Fruit fly (Drosophila melanogaster) S2 (cell line): ENCODE measurements around the gene salm.

ENCODE experiments used
- CG8478 ChIP-seq: fragments of >200 bp; optimal IDR thresholded peaks from 2 replicates; lab custom pipeline; 2018
- CTCF ChIP-seq, 2 experiments: fragments of >200 bp; optimal IDR thresholded peaks; 2 replicates each; lab custom pipeline; 2018

The salm gene

DNA sequence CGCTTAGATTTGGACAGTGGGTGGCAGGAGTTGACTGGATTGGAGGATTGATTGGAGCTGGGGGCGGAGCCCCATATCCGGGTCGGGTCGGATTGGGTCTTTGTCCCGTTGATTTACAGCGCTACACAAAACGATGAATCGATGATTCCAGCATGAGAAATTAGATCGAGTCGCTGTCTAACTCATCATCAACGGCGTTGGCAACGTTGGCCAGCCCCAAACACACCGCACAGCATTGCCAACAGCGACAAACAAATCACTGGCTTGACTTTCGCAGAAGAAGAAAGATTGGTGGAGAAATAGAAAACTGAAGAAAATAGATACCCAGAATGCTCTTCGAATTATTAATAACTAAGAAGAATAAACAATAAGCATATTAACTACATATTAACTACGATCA is 15.9 kb downstream of the salm start:
- TF ChIP-seq CG8478 = no peak

DNA sequence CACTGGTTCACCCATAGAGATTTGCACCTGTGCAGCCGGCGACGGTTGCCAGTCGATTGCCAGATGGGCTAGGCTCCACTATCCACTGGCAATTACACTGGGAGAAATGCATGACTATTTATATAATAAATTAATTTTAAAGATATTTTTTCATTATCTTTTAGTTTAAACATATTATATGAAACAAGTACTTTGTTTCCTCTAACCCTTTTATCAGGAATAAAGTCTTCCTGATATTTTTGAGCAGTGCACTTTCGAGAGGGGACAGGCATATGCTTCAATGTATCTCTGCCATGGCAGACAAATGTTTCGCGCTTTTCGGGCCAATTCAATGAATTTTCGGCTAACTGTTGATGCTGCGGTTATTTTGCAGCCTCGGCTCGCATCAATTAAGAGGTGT is 17.8 kb downstream of the salm start:
- TF ChIP-seq CG8478 (no peak), CTCF (optimal IDR thresholded peaks at IDR 0.05; lab: Kevin White, UChicago) (no peak)

DNA sequence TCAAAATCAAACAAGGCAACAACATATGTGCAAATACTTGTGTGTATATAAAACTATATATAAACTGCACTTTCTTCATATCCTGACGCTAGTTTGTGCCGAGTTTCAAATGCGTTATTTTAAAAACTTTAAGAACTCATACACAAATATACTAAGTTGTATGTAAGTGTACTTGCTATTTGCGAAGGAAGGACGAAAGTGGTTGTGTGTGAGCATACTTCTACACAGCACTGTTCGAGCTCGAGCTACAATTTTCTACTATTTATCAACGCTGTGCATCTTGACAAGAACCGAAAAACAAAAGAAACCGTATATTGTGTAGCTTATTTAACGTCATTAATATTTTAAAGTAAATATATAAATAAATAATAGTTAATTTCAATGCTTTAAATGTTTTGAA is 21.6 kb downstream of the salm start:
- TF ChIP-seq CTCF (optimal IDR thresholded peaks at IDR 0.05; lab: Kevin White, UChicago) (no peak), CG8478 (no peak)

DNA sequence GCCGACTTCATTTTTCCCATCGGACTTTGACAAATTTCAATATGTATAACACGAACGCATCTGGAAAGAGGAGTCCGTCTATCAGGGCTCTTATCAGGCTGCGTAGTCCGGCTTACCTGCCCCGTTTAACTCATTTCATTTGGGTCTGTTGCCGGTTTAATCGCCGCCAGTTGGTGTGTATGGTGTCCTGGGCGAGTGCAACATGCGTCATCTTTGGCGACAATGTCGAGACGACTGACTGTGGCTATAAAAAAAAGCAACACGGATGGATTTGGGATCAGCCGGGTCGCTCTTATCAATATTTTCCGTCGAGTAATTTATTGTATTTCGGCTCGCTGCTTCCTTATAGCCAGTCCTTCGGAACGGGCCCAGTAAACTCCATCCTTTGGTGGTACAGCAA is 26.7 kb downstream of the salm start:
- TF ChIP-seq CG8478 (no peak), CTCF (optimal IDR thresholded peaks at IDR 0.05; lab: Kevin White, UChicago) (no peak)

DNA sequence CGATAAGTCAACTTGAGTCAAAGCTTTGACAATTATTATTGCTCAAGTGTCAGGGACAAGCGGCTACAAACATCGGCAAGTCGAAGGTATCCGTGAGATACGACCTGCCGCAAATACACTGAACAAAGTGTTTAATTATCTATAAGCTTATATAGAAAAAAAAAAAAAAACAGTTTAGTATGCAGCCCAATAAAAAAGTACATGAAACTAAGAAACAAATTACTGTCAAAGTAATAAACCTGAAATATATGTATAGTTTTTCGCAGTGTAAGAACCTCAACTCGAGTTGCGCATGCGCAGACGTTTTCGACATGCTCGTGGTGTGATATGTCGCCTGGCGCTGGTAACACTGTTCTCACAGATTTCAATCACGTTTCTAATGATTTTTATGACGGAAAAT is 27.9 kb downstream of the salm start:
- TF ChIP-seq CG8478 (no peak), CTCF (optimal IDR thresholded peaks at IDR 0.05; lab: Kevin White, UChicago) (no peak)

DNA sequence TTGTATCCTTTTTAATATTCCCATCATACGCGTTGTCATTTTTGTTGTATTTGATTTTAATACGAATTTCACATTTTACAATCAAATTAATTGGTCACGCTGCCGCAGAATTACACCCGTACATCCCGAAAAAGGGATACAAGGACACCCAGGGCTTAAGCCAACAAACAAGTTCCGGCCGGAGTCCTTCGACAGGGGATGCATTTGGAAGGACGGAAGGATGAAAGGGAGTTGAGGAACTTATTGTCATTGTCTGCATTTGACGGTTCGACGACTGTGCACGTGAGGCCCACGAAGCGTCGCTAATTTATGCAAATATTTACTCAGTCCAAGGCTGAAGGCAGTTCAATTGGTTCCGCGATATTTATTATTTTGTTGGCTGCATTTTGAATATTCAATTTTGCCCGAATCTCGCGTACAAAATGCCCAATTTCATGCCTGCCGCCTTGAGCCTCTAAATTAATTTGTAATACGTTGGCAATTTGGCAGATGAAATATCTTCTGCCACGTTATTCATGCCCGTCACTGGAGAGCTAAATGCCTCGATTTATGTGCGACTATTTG is 31.2 kb downstream of the salm start:
- TF ChIP-seq CTCF (optimal IDR thresholded peaks at IDR 0.05; lab: Kevin White, UChicago) (no peak), CG8478 (no peak)

DNA sequence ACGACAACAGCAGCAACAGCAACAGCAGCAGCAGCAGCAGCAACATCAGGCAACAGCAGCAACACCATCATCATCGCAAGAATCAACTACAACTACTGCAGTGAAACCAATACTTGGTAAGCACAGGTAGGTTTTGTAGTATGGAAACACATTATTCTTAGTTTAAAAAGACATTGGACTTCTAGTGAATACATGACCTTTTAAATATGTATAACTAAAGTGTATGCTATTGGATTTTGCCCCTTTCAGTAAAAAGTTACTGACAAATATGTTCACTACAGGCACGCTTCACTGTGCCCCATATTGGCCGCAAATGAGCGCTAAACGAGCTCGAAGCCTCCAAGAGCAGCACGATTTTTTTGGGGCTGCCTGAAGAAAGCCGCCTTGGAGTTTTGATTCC is 39.9 kb downstream of the salm start:
- TF ChIP-seq CTCF (optimal IDR thresholded peaks at IDR 0.05; lab: Kevin White, UChicago) (no peak), CG8478 (no peak)

DNA sequence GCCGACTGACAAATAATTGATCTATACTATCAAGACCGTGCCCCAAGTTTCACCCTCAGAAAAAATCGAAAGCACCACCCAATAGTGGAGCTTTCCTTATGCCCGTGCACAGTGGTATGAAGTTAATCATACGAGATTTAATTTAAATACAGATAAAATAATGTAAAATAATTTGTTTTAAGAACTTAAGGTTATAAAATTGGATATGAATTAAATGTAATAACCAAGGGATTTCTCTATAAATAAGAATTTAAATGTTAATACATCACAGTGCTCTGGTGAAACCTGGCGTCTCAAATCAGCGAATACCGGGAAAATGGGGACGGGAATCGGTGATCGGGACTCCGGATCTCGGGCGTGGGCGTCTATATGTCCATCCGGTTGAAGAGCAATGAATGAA is 42.3 kb downstream of the salm start:
- no peak for TF ChIP-seq CTCF (optimal IDR thresholded peaks at IDR 0.05; lab: Kevin White, UChicago)
- TF ChIP-seq CG8478 = no peak

DNA sequence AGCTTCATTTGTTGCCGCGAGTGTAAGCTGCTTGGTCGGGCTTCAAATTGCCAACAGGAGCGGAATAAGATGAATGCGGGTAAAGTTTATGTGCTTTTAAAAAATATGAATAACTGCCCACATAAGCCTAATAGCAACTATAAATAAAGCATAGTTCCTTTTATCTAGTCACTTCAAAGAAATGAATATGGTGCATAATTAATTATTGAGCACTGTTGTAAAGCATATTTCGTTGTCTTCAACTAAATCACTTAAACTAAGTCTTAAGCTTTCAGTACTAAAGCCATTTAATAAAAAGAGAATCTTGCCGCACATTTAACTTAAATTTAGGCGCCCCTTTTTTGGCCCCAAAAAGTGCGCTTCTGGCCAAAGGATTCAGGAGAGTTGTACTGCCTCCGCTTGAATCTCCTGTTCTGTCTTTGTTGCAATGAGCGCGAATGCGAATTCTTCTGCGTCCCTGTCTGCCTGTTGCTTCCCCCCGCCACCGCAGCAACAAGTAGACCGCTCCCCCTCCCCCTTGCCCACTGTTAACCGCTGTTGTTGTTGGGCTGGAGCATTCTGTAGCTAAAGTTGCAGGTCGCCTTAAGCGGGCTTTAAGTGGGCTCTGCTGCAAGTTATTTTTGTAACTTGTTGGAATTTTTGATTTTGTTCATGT is 45.8 kb downstream of the salm start:
- TF ChIP-seq CG8478 (no peak), CTCF (optimal IDR thresholded peaks at IDR 0.05; lab: Kevin White, UChicago) (no peak)

DNA sequence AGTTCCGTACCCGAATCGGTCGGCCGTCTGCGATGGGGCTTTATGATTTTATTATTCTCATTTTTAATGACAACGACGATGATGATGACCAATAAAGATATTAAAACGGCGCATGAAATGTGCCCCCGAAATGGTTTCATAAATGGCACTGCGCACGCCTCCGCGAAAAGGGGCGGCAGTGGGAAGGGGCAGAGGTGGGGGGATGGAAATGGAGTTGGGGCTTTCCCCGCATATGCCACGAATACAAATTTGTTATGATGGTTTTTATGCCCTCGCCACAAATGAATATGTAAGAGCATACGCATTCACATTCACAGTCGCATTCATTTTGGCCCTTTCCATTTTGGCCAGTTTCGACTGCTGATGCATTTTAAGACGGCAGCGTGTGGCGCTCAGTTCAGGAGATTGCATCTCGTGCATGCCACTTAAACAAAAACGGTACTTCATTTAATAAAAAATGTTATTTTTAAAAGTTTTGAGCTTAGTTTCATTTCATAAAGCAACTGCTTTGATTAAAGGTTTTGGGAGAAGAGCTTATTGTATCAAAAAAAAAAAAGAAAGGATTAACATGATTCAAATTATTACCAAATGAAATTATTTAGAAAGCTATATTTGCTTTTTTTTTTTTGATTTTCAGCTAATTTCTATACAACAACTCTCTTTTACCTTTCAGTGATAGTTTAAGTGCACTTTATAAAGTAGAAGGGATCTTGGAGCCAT is 49.1 kb downstream of the salm start:
- TF ChIP-seq CG8478 = no peak
- TF ChIP-seq CTCF (optimal IDR thresholded peaks at IDR 0.05; lab: Kevin White, UChicago) = no peak

DNA sequence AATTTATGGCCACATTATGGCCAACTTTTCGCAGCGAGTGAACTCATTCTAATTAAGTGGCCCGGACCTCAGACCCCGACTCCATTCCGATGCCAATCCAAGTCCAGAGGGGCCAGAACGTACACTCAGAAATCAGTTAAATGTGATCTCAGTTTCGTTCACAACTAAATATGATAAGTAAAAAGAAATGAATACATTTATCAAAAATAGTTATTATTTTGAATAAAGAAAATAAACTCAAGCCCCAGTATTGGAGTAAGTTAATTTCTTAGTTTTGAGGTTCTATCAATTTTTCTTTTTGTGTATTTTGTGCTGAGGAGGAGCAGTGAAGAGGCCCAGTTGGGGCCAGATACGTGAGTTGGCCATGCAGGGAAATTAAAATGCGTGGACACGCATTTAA is 49.8 kb downstream of the salm start:
- TF ChIP-seq CTCF (optimal IDR thresholded peaks at IDR 0.05; lab: Kevin White, UChicago) = no peak
- no peak for TF ChIP-seq CG8478

DNA sequence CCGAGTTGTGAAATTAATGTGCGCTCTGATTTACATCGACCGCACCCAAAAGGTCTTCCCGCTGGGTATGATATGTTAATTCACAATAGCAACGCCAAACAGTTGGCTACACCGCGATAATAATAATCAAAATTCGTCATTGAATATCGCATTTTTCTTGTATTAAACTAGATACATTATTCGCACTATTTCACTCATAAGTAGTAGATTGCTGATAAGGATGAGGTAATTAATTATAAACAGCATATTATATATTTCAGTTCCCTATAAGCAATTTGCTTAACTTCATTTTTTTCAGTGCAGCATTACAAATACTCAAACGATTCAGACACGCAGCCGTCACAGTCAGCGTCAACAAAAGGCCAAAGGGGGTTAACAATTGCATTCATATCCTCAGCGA is 51.3 kb downstream of the salm start:
- TF ChIP-seq CTCF (optimal IDR thresholded peaks at IDR 0.05; lab: Kevin White, UChicago) (no peak), CG8478 (no peak)

DNA sequence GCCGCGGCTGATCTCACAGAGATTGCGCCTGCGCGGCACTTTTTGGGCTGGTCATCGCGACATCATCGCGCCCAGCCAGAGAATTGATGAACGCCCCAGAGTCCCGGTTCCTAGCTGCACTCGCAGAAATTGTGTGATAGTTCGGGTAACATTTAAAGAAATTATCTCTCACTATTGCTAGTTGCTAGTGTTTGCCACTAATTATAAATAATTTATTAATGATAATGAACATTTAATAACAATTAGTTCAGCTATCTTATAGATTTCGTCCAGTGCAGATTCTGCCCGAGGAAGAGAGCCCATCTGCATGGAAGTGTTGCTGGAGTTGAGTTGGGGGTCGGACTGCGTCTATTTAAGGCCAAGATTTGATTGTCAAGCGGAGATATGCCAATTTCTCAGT is 57.7 kb downstream of the salm start:
- no peak for TF ChIP-seq CTCF (optimal IDR thresholded peaks at IDR 0.05; lab: Kevin White, UChicago)
- TF ChIP-seq CG8478 = no peak

DNA sequence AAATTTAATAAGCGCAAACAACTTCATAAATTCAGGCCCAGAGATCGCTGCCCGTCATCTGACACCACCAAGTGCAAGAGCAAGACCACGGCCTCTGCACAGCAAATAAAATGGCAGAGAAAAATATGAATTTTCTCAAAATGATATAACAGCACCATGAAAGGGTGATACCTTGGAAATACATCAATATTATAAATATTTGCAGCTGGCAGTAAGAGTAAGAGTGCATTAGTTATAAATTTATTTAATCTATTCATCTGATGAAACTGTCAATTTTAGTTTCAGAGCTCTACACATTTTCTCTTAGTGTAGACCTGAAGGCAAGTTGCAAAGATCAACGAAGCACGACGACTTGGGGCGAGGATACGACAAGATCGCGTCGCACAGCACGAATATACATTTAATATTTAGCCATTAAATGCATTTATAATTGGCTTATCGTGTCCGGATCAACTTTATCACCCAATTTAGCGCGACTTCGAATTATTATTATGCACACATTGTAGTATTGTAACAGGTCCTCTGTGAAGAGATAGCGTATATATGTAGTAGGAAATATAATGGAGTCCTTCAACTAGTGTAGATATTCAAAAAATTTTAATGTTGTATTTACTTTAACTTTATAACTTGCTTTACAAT is 58.9 kb downstream of the salm start:
- no peak for TF ChIP-seq CG8478
- no peak for TF ChIP-seq CTCF (optimal IDR thresholded peaks at IDR 0.05; lab: Kevin White, UChicago)

DNA sequence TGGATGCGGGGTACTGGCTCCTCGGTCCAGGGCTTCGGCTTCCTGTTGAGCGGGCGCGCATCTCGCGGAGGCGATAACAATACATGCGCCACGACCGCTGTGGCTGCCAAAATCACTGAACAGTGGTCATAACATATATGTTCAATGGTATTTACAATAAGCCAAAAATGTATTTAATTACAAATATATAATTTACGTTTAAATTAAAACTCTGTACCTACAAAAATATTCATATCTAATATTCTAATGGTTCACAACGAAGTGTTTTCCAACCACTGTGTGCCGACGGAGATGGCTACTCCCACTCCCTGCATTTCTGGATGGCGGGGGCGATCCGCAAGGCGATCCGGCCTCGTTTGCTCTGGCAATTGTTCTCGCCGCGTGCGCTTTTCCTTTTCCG is 60.7 kb downstream of the salm start:
- TF ChIP-seq CTCF (optimal IDR thresholded peaks at IDR 0.05; lab: Kevin White, UChicago) (no peak), CG8478 (no peak)
